Worm (Caenorhabditis elegans) whole organism, L2 larva: ENCODE measurements around the gene egrh-1.

ENCODE experiments used
- C34F6.9 ChIP-seq: fragments of 150-350 bp; optimal IDR thresholded peaks from 2 replicates; lab custom pipeline; 2014; ENCODE audit warnings: missing biosample characterization, missing genetic modification characterization
- F13H6.1 ChIP-seq: sonication (generic microtip); optimal IDR thresholded peaks from 2 replicates; lab custom pipeline; 2016; ENCODE audit warnings: missing genetic modification characterization, missing compliant biosample characterization
- R02D3.7 ChIP-seq: fragments of 150-350 bp; optimal IDR thresholded peaks from 2 replicates; lab custom pipeline; 2014; ENCODE audit warnings: missing biosample characterization, missing genetic modification characterization
- Y55F3AM.14 ChIP-seq: fragments of 200-800 bp; sonication (Bioruptor generic); optimal IDR thresholded peaks from 2 replicates; lab custom pipeline; 2018; ENCODE audit warnings: mild to moderate bottlenecking, missing genetic modification characterization, missing compliant biosample characterization
- ZK546.5 ChIP-seq: sonication (generic microtip); optimal IDR thresholded peaks from 2 replicates; lab custom pipeline; 2017; ENCODE audit warnings: missing biosample characterization, missing genetic modification characterization
- alr-1 ChIP-seq: fragments of 150-350 bp; optimal IDR thresholded peaks from 2 replicates; lab custom pipeline; 2014; ENCODE audit warnings: missing biosample characterization, missing genetic modification characterization
- ama-1 ChIP-seq: fragments of 150-350 bp; optimal IDR thresholded peaks from 2 replicates; lab custom pipeline; 2018; ENCODE audit warnings: inconsistent platforms
- blmp-1 ChIP-seq: sonication (generic microtip); optimal IDR thresholded peaks from 2 replicates; lab custom pipeline; 2017; ENCODE audit warnings: missing genetic modification characterization, mild to moderate bottlenecking, missing compliant biosample characterization, antibody characterized with exemption, moderate library complexity; ENCODE audit not compliant: insufficient read depth
- ceh-16 ChIP-seq: fragments of 150-350 bp; optimal IDR thresholded peaks from 2 replicates; lab custom pipeline; 2014; ENCODE audit warnings: missing biosample characterization, missing genetic modification characterization
- ceh-82 ChIP-seq: fragments of 150-350 bp; optimal IDR thresholded peaks from 2 replicates; lab custom pipeline; 2014; ENCODE audit warnings: missing biosample characterization, missing genetic modification characterization
- crh-2 ChIP-seq: sonication (generic microtip); optimal IDR thresholded peaks from 2 replicates; lab custom pipeline; 2017; ENCODE audit warnings: missing biosample characterization, missing genetic modification characterization
- dmd-4 ChIP-seq: sonication (generic microtip); optimal IDR thresholded peaks from 2 replicates; lab custom pipeline; 2017; ENCODE audit warnings: missing biosample characterization, missing genetic modification characterization
- egl-27 ChIP-seq: sonication (generic microtip); optimal IDR thresholded peaks from 3 replicates; lab custom pipeline; 2017; ENCODE audit warnings: missing biosample characterization, missing genetic modification reagents, missing genetic modification characterization
- elt-3 ChIP-seq: sonication (generic microtip); optimal IDR thresholded peaks from 2 replicates; lab custom pipeline; 2017; ENCODE audit warnings: missing biosample characterization, missing genetic modification characterization
- fos-1 ChIP-seq: fragments of 150-350 bp; optimal IDR thresholded peaks from 2 replicates; lab custom pipeline; 2014; ENCODE audit warnings: missing biosample characterization, missing genetic modification characterization
- gmeb-1 ChIP-seq: fragments of 150-350 bp; optimal IDR thresholded peaks from 2 replicates; lab custom pipeline; 2014; ENCODE audit warnings: missing biosample characterization, missing genetic modification characterization
- lin-11 ChIP-seq: fragments of 150-350 bp; sonication (generic microtip); optimal IDR thresholded peaks from 2 replicates; lab custom pipeline; 2014; ENCODE audit warnings: missing biosample characterization, missing genetic modification characterization, inconsistent platforms, mixed read lengths
- lin-13 ChIP-seq: fragments of 150-350 bp; optimal IDR thresholded peaks from 2 replicates; lab custom pipeline; 2014; ENCODE audit warnings: missing biosample characterization, missing genetic modification reagents, missing genetic modification characterization
- lin-39 ChIP-seq: fragments of 150-350 bp; optimal IDR thresholded peaks from 2 replicates; lab custom pipeline; 2014; ENCODE audit warnings: missing biosample characterization, missing genetic modification reagents, missing genetic modification characterization
- lsy-2 ChIP-seq, 2 experiments: fragments of 150-350 bp in 1 of 2; sonication (generic microtip) in 1 of 2; optimal IDR thresholded peaks; 2 replicates each; lab custom pipeline; 2014 to 2017; ENCODE audit warnings: missing biosample characterization in 2 of 2, missing genetic modification characterization in 2 of 2
- mab-5 ChIP-seq: fragments of 150-350 bp; optimal IDR thresholded peaks from 2 replicates; lab custom pipeline; 2014; ENCODE audit warnings: missing biosample characterization, missing genetic modification characterization
- mdl-1 ChIP-seq, 2 experiments: fragments of 150-350 bp in 1 of 2; sonication (generic microtip) in 1 of 2; optimal IDR thresholded peaks; 2 replicates each; lab custom pipeline; 2017; ENCODE audit warnings: missing biosample characterization in 2 of 2, missing genetic modification characterization in 2 of 2
- nhr-10 ChIP-seq: sonication (generic microtip); optimal IDR thresholded peaks from 2 replicates; lab custom pipeline; 2017; ENCODE audit warnings: missing biosample characterization, missing genetic modification characterization
- nhr-11 ChIP-seq: fragments of 150-350 bp; optimal IDR thresholded peaks from 2 replicates; lab custom pipeline; 2014; ENCODE audit warnings: missing biosample characterization, missing genetic modification characterization
- nhr-12 ChIP-seq: fragments of 150-350 bp; optimal IDR thresholded peaks from 2 replicates; lab custom pipeline; 2014; ENCODE audit warnings: missing biosample characterization, missing genetic modification characterization
- nhr-129 ChIP-seq: fragments of 150-350 bp; optimal IDR thresholded peaks from 2 replicates; lab custom pipeline; 2014; ENCODE audit warnings: missing biosample characterization, missing genetic modification characterization
- nhr-21 ChIP-seq: fragments of 150-350 bp; optimal IDR thresholded peaks from 2 replicates; lab custom pipeline; 2014; ENCODE audit warnings: missing biosample characterization, missing genetic modification characterization
- nhr-23 ChIP-seq: fragments of 150-350 bp; optimal IDR thresholded peaks from 2 replicates; lab custom pipeline; 2014; ENCODE audit warnings: missing biosample characterization, missing genetic modification reagents, missing genetic modification characterization
- nhr-237 ChIP-seq: fragments of 150-350 bp; optimal IDR thresholded peaks from 2 replicates; lab custom pipeline; 2014; ENCODE audit warnings: missing biosample characterization, missing genetic modification characterization
- nhr-6 ChIP-seq: fragments of 150-350 bp; optimal IDR thresholded peaks from 2 replicates; lab custom pipeline; 2014; ENCODE audit warnings: missing biosample characterization, missing genetic modification characterization
- nhr-77 ChIP-seq: fragments of 150-350 bp; optimal IDR thresholded peaks from 2 replicates; lab custom pipeline; 2014; ENCODE audit warnings: missing biosample characterization, missing genetic modification characterization
- sem-4 ChIP-seq: fragments of 150-350 bp; optimal IDR thresholded peaks from 2 replicates; lab custom pipeline; 2014; ENCODE audit warnings: missing biosample characterization, missing genetic modification reagents, missing genetic modification characterization
- skn-1 ChIP-seq: sonication (generic microtip); optimal IDR thresholded peaks from 2 replicates; lab custom pipeline; 2017; ENCODE audit warnings: missing biosample characterization, missing genetic modification characterization
- sma-3 ChIP-seq: sonication (generic microtip); optimal IDR thresholded peaks from 2 replicates; lab custom pipeline; 2016; ENCODE audit warnings: missing genetic modification reagents, missing genetic modification characterization, missing compliant biosample characterization
- sma-9 ChIP-seq, 2 experiments: fragments of 150-350 bp in 1 of 2; sonication (generic microtip) in 1 of 2; optimal IDR thresholded peaks; 2 replicates each; lab custom pipeline; 2014 to 2016; ENCODE audit warnings: missing genetic modification characterization in 2 of 2, mild to moderate bottlenecking in 1 of 2, missing biosample characterization in 1 of 2, missing compliant biosample characterization in 1 of 2, missing genetic modification reagents in 1 of 2, moderate library complexity in 1 of 2
- snpc-4 ChIP-seq: fragments of 150-350 bp; optimal IDR thresholded peaks from 2 replicates; lab custom pipeline; 2014; ENCODE audit warnings: missing biosample characterization, missing genetic modification characterization
- unc-39 ChIP-seq: fragments of 150-350 bp; optimal IDR thresholded peaks from 2 replicates; lab custom pipeline; 2014; ENCODE audit warnings: missing biosample characterization, missing genetic modification characterization
- unc-55 ChIP-seq: fragments of 150-350 bp; sonication (generic microtip); optimal IDR thresholded peaks from 3 replicates; lab custom pipeline; 2014; ENCODE audit warnings: missing biosample characterization, missing genetic modification reagents, missing genetic modification characterization
- unc-62 ChIP-seq: fragments of 150-350 bp; optimal IDR thresholded peaks from 2 replicates; lab custom pipeline; 2014; ENCODE audit warnings: missing biosample characterization, missing genetic modification reagents, missing genetic modification characterization
- zag-1 ChIP-seq: fragments of 150-350 bp; optimal IDR thresholded peaks from 2 replicates; lab custom pipeline; 2014; ENCODE audit warnings: missing biosample characterization, missing genetic modification characterization
- ztf-1 ChIP-seq: fragments of 200-800 bp; sonication (Bioruptor generic); conservative IDR thresholded peaks from 2 replicates; pipeline ENCODE4 v1.3.6; 2022; ENCODE audit warnings: missing genetic modification characterization, missing compliant biosample characterization
- ztf-11 ChIP-seq: sonication (generic microtip); optimal IDR thresholded peaks from 2 replicates; lab custom pipeline; 2017; ENCODE audit warnings: missing biosample characterization, missing genetic modification characterization
- ztf-4 ChIP-seq: fragments of 150-350 bp; optimal IDR thresholded peaks from 2 replicates; lab custom pipeline; 2014; ENCODE audit warnings: missing biosample characterization, missing genetic modification characterization

The egrh-1 gene

DNA sequence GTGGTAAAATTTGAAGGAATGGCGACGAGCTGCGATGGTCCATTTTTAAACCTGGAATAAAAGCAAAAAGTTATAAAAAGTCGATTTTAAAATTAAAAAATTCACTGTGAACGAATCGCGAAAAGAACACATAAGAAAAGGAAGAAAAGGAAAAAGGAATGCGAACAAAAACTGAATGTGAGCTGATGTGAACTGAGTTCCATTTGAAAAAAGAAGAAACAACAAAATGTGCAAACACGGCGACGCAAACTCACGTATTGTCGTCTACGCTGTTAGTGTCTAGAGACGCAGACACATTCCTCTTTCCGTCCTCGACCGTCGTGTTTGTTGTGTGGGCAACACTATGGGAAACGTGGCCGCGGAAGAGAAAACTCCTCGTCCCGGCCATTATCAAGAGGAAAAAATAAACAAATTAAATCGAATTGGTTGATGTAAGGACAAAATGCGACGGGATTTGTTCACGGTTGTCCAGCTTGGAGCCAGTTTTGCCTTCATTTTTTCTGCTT is 8.0 kb downstream of the egrh-1 start, which contains the start of the genes C27C12.1 and C27C12.4:
Gene C27C12.1 (minus strand): TSS at position 51 of the 506 bp plus-strand sequence.
Gene C27C12.4 (plus strand): TSS at position 375 of the 506 bp plus-strand sequence.
- TF ChIP-seq nhr-129 (peak; percentile 93), unc-55 (GFP tag; lab: Kevin White, UChicago) (peak; percentile 96), alr-1 (no peak), elt-3 (tag; lab: Kevin White, UChicago) (no peak), Y55F3AM.14 (GFP tag; lab: Kevin White, UChicago) (peak; percentile 44), nhr-23 (tag; lab: Kevin White, UChicago) (no peak), nhr-77 (tag; lab: Kevin White, UChicago) (peak; percentile 43), F13H6.1 (tag; lab: Kevin White, UChicago) (peak; percentile 92), lsy-2 (tag; optimal IDR thresholded peaks at IDR 0.05; lab: Kevin White, UChicago) (peak; percentile 64 to 89), nhr-21 (peak; percentile 85), nhr-12 (tag; lab: Kevin White, UChicago) (no peak), dmd-4 (tag; lab: Kevin White, UChicago) (no peak), ztf-11 (tag; lab: Kevin White, UChicago) (no peak), C34F6.9 (tag; lab: Kevin White, UChicago) (peak; percentile 91), unc-62 (GFP tag; lab: Kevin White, UChicago) (no peak), snpc-4 (peak; percentile 70), nhr-10 (no peak), ZK546.5 (no peak), ceh-16 (peak; percentile 73), mdl-1 (tag; optimal IDR thresholded peaks at IDR 0.05; lab: Kevin White, UChicago) (peak; percentile 19 to 61), nhr-11 (tag; lab: Kevin White, UChicago) (no peak), blmp-1 (tag; lab: Kevin White, UChicago) (peak; percentile 69), crh-2 (tag; lab: Kevin White, UChicago) (peak; percentile 92), ztf-1 (no peak), lin-13 (GFP tag; lab: Kevin White, UChicago) (peak; percentile 89), zag-1 (tag; lab: Kevin White, UChicago) (peak; percentile 81), lin-11 (tag; lab: Kevin White, UChicago) (peak; percentile 89), unc-39 (no peak), sma-3 (peak; percentile 87), nhr-6 (tag; lab: Kevin White, UChicago) (peak; percentile 70), sem-4 (tag; lab: Kevin White, UChicago) (peak; percentile 83), sma-9 (GFP tag; optimal IDR thresholded peaks at IDR 0.05; lab: Kevin White, UChicago) (peak; percentile 90), sma-9 (tag; optimal IDR thresholded peaks at IDR 0.05; lab: Kevin White, UChicago) (no peak), skn-1 (tag; lab: Kevin White, UChicago) (peak; percentile 91), ama-1 (lab: Kevin White, UChicago) (no peak), nhr-237 (no peak), gmeb-1 (tag; lab: Kevin White, UChicago) (peak; percentile 83), R02D3.7 (tag; lab: Kevin White, UChicago) (peak; percentile 11), lin-39 (tag; lab: Kevin White, UChicago) (no peak), fos-1 (tag; lab: Kevin White, UChicago) (peak; percentile 74), ztf-4 (tag; lab: Kevin White, UChicago) (peak; percentile 89), egl-27 (peak; percentile 79), ceh-82 (tag; lab: Kevin White, UChicago) (peak; percentile 36), mab-5 (peak; percentile 82)
- TF ChIP-seq, all 48 proteins: peak for 28

DNA sequence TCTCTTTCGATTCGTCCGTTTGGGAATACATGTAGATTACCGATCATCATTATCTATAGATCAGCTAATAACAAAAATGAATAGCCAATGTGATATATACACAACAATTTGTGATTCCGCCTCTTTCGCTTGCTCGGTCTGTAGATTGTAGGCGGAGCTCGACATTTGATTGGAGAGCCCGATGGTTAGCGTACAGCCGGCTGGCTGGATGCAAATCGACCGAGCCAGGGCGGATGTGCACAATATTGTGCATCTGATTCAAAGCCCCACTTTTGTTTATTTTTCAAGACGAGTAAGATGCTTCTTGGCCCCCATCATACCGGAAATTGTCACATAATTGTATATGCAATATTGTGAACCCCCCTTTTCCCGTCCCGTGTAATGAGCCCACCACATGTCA is 16.0 kb downstream of the egrh-1 start, which contains the start of gene dmd-4:
Gene dmd-4 (minus strand): TSS at position 101 of the 400 bp plus-strand sequence.
- no peak for TF ChIP-seq nhr-12 (tag; lab: Kevin White, UChicago)
- no peak for TF ChIP-seq fos-1 (tag; lab: Kevin White, UChicago)
- no peak for TF ChIP-seq unc-39
- no peak for TF ChIP-seq lsy-2 (tag; optimal IDR thresholded peaks at IDR 0.05; lab: Kevin White, UChicago)
- TF ChIP-seq F13H6.1 (tag; lab: Kevin White, UChicago) = no peak
- no peak for TF ChIP-seq R02D3.7 (tag; lab: Kevin White, UChicago)
- no peak for TF ChIP-seq Y55F3AM.14 (GFP tag; lab: Kevin White, UChicago)
- TF ChIP-seq crh-2 (tag; lab: Kevin White, UChicago) = no peak
- TF ChIP-seq nhr-10 = no peak
